Fruit fly (Drosophila melanogaster): Measurements from ENCODE around the gene CG5194.

Gene CG5194

dm6 chr3L:9020436-9021370 lies 11.1 kb upstream of the CG5194 start (continued):
- TF ChIP-seq CkIIα-i1 (GFP tag; IDR thresholded peaks at IDR 0.05) (no peak), BEAF-32 (GFP tag; optimal IDR thresholded peaks at IDR 0.05) (no peak), Doc3 (GFP tag; IDR thresholded peaks at IDR 0.05; ENCODE audit: partially characterized antibody) (no peak), chif (GFP tag; optimal IDR thresholded peaks at IDR 0.05) (peak in 1 of 2 experiments; percentile 24), schlank (tag; optimal IDR thresholded peaks at IDR 0.05) (peak; percentile 0), CG9797 (GFP tag; optimal IDR thresholded peaks at IDR 0.05) (no peak), CG6254 (GFP tag; optimal IDR thresholded peaks at IDR 0.05) (no peak), Rfx (GFP tag; IDR thresholded peaks at IDR 0.05) (peak; percentile 50; the same call in 1 of the 2 replicates), gt (GFP tag; IDR thresholded peaks at IDR 0.05) (no peak), CG18764 (GFP tag; optimal IDR thresholded peaks at IDR 0.05) (no peak), pros (GFP tag; optimal IDR thresholded peaks at IDR 0.05) (no peak), CG17568 (GFP tag; optimal IDR thresholded peaks at IDR 0.05) (no peak), crc (GFP tag; optimal IDR thresholded peaks at IDR 0.05) (no peak), odd (GFP tag; optimal IDR thresholded peaks at IDR 0.05) (no peak), zen (tag; optimal IDR thresholded peaks at IDR 0.05) (peak; percentile 98), ac (GFP tag; optimal IDR thresholded peaks at IDR 0.05) (peak; percentile 27), Asciz (GFP tag; optimal IDR thresholded peaks at IDR 0.05) (no peak), CG15696 (tag; optimal IDR thresholded peaks at IDR 0.05) (peak; percentile 51), CG3838 (GFP tag; optimal IDR thresholded peaks at IDR 0.05) (no peak), CG2120 (GFP tag; optimal IDR thresholded peaks at IDR 0.05) (peak; percentile 11), PHDP (tag; optimal IDR thresholded peaks at IDR 0.05) (no peak), D19A (tag; optimal IDR thresholded peaks at IDR 0.05) (no peak), NC2α (GFP tag; optimal IDR thresholded peaks at IDR 0.05) (no peak), ewg (GFP tag; optimal IDR thresholded peaks at IDR 0.05) (no peak), Opbp (GFP tag; IDR thresholded peaks at IDR 0.05; ENCODE audit: partially characterized antibody) (no peak), oc (tag; optimal IDR thresholded peaks at IDR 0.05) (no peak), HmgZ (tag; optimal IDR thresholded peaks at IDR 0.05) (no peak), yki (optimal IDR thresholded peaks at IDR 0.05) (no peak), kah (GFP tag; optimal IDR thresholded peaks at IDR 0.05) (no peak), Sry-δ (GFP tag; optimal IDR thresholded peaks at IDR 0.05) (no peak), cwo (GFP tag; optimal IDR thresholded peaks at IDR 0.05) (peak; percentile 26), croc (GFP tag; conservative IDR thresholded peaks at IDR 0.05) (no peak), gsb (GFP tag; IDR thresholded peaks at IDR 0.05) (no peak), Atf3 (GFP tag; optimal IDR thresholded peaks at IDR 0.05) (no peak), Atf-2 (GFP tag; optimal IDR thresholded peaks at IDR 0.05) (no peak), dmrt11E (tag; optimal IDR thresholded peaks at IDR 0.05) (peak; percentile 26), CG1602 (GFP tag; optimal IDR thresholded peaks at IDR 0.05) (no peak), Blimp-1 (GFP tag; optimal IDR thresholded peaks at IDR 0.05) (no peak), CG10462 (GFP tag; optimal IDR thresholded peaks at IDR 0.05) (no peak), tin (GFP tag; optimal IDR thresholded peaks at IDR 0.05) (no peak), Rx (GFP tag; IDR thresholded peaks at IDR 0.05) (no peak), CG7271 (tag; optimal IDR thresholded peaks at IDR 0.05) (peak; percentile 58), CG9437 (GFP tag; optimal IDR thresholded peaks at IDR 0.05) (no peak), CG14050 (GFP tag; IDR thresholded peaks at IDR 0.05) (no peak), slou (GFP tag; optimal IDR thresholded peaks at IDR 0.05) (no peak), Hmr (GFP tag; optimal IDR thresholded peaks at IDR 0.05) (peak; percentile 34), CG15479 (GFP tag; optimal IDR thresholded peaks at IDR 0.05) (peak; percentile 76), ci (GFP tag; IDR thresholded peaks at IDR 0.05) (no peak), lab (GFP tag; optimal IDR thresholded peaks at IDR 0.05) (peak; percentile 51)

Data from whole organism, embryonic.